Worm (Caenorhabditis elegans): Measurements from ENCODE around the gene neg-1.

ce11 chrV:4396257-4396656, 21.6 kb upstream of the neg-1 start, which contains the start of gene F13A2.3:
- TF ChIP-seq syd-9 (tag; optimal IDR thresholded peaks at IDR 0.05) (no peak), eyg-1 (tag; optimal IDR thresholded peaks at IDR 0.05) (no peak)

Data from whole organism, late embryonic.